Fruit fly (Drosophila melanogaster) whole organism, embryonic: ENCODE measurements around the gene CG1910.

ENCODE experiments used
- BEAF-32 ChIP-seq: fragments of 200-800 bp; sonication (Bioruptor generic); optimal IDR thresholded peaks from 3 replicates; lab custom pipeline; 2017; ENCODE audit warnings: missing biosample characterization, missing genetic modification characterization, mild to moderate bottlenecking, moderate library complexity, missing genetic modification reagents
- CG10321 ChIP-seq: fragments of 200-800 bp; sonication (Bioruptor generic); IDR thresholded peaks from 2 replicates; pipeline ENCODE4 v1.3.6; 2022; ENCODE audit warnings: missing biosample characterization, missing genetic modification characterization
- CG10431 ChIP-seq: fragments of 200-800 bp; sonication (Bioruptor generic); optimal IDR thresholded peaks from 3 replicates; lab custom pipeline; 2018; ENCODE audit warnings: missing biosample characterization, mild to moderate bottlenecking, missing genetic modification characterization
- CG10979 ChIP-seq: fragments of 200-800 bp; sonication (Bioruptor generic); optimal IDR thresholded peaks from 2 replicates; lab custom pipeline; 2018; ENCODE audit warnings: missing biosample characterization, mild to moderate bottlenecking, missing genetic modification characterization, moderate library complexity
- CG15073 ChIP-seq: fragments of 200-800 bp; sonication (Bioruptor generic); optimal IDR thresholded peaks from 2 replicates; lab custom pipeline; 2016; ENCODE audit warnings: missing biosample characterization, missing genetic modification characterization
- CG17328 ChIP-seq: fragments of 200-800 bp; sonication (Bioruptor generic); IDR thresholded peaks from 2 replicates; pipeline ENCODE4 v1.3.6; 2022; ENCODE audit warnings: missing biosample characterization, missing genetic modification characterization
- CG17802 ChIP-seq: fragments of 200-800 bp; sonication (Bioruptor generic); optimal IDR thresholded peaks from 2 replicates; lab custom pipeline; 2018; ENCODE audit warnings: missing biosample characterization, mild to moderate bottlenecking, missing genetic modification characterization, moderate library complexity
- CG1832 ChIP-seq: fragments of 200-800 bp; sonication (Bioruptor generic); optimal IDR thresholded peaks from 2 replicates; lab custom pipeline; 2017; ENCODE audit warnings: missing biosample characterization, mild to moderate bottlenecking, missing genetic modification characterization, inconsistent platforms
- CG18599 ChIP-seq: fragments of 200-800 bp; sonication (Bioruptor generic); optimal IDR thresholded peaks from 3 replicates; lab custom pipeline; 2017; ENCODE audit warnings: missing biosample characterization, missing genetic modification characterization, mild to moderate bottlenecking, moderate library complexity, missing genetic modification reagents
- CG32772 ChIP-seq: fragments of 200-800 bp; sonication (Bioruptor generic); IDR thresholded peaks from 2 replicates; pipeline ENCODE4 v1.3.6; 2022; ENCODE audit warnings: missing biosample characterization, missing genetic modification characterization
- CG34422 ChIP-seq: fragments of 200-800 bp; sonication (Bioruptor generic); IDR thresholded peaks from 3 replicates; pipeline ENCODE4 v1.3.6; 2022; ENCODE audit warnings: missing biosample characterization, missing genetic modification characterization
- CG4404 ChIP-seq: fragments of 200-800 bp; sonication (Bioruptor generic); IDR thresholded peaks from 2 replicates; pipeline ENCODE4 v1.3.6; 2022; ENCODE audit warnings: missing biosample characterization, missing genetic modification characterization
- CG6791 ChIP-seq: fragments of 200-800 bp; sonication (Bioruptor generic); IDR thresholded peaks from 3 replicates; pipeline ENCODE4 v1.3.6; 2022; ENCODE audit warnings: missing biosample characterization, missing genetic modification characterization; ENCODE audit not compliant: partially characterized antibody
- CG7963 ChIP-seq: fragments of 200-800 bp; sonication (Bioruptor generic); IDR thresholded peaks from 3 replicates; pipeline ENCODE4 v1.3.6; 2022; ENCODE audit warnings: missing biosample characterization, missing genetic modification characterization; ENCODE audit not compliant: partially characterized antibody
- CG8388 ChIP-seq: fragments of 200-800 bp; sonication (Bioruptor generic); optimal IDR thresholded peaks from 2 replicates; lab custom pipeline; 2019; ENCODE audit warnings: missing biosample characterization, mild to moderate bottlenecking, missing genetic modification characterization, moderate library complexity
- CG9932 ChIP-seq: fragments of 200-800 bp; sonication (Bioruptor generic); IDR thresholded peaks from 2 replicates; pipeline ENCODE4 v1.3.6; 2022; ENCODE audit warnings: missing biosample characterization, missing genetic modification characterization
- Chrac-16 ChIP-seq: fragments of 200-800 bp; sonication (Bioruptor generic); optimal IDR thresholded peaks from 3 replicates; lab custom pipeline; 2016; ENCODE audit warnings: missing biosample characterization, missing genetic modification characterization
- Dbx ChIP-seq: fragments of 200-800 bp; sonication (Bioruptor generic); IDR thresholded peaks from 3 replicates; pipeline ENCODE4 v1.3.6; 2022; ENCODE audit warnings: missing biosample characterization, missing genetic modification characterization
- Deaf1 ChIP-seq: fragments of 200-800 bp; optimal IDR thresholded peaks from 3 replicates; lab custom pipeline; 2019; ENCODE audit warnings: missing biosample characterization, mild to moderate bottlenecking, missing genetic modification characterization, moderate library complexity
- Dll ChIP-seq: fragments of 200-800 bp; sonication (Bioruptor generic); IDR thresholded peaks from 4 replicates; pipeline ENCODE4 v1.3.6; 2022; ENCODE audit warnings: missing biosample characterization, missing genetic modification characterization; ENCODE audit not compliant: partially characterized antibody
- Elba2 ChIP-seq: fragments of 200-800 bp; sonication (Bioruptor generic); optimal IDR thresholded peaks from 3 replicates; lab custom pipeline; 2016; ENCODE audit warnings: missing biosample characterization, missing genetic modification characterization
- Hey ChIP-seq: fragments of 200-800 bp; sonication (Bioruptor generic); optimal IDR thresholded peaks from 3 replicates; lab custom pipeline; 2018; ENCODE audit warnings: missing biosample characterization, mild to moderate bottlenecking, missing genetic modification characterization
- Kr ChIP-seq: fragments of 200-800 bp; sonication (Bioruptor generic); optimal IDR thresholded peaks from 2 replicates; lab custom pipeline; 2017; ENCODE audit warnings: missing biosample characterization, mild to moderate bottlenecking, missing genetic modification characterization
- MBD-R2 ChIP-seq: fragments of 200-800 bp; sonication (Bioruptor generic); IDR thresholded peaks from 2 replicates; pipeline ENCODE4 v1.3.6; 2022; ENCODE audit warnings: missing biosample characterization, missing genetic modification characterization
- Max ChIP-seq: fragments of 200-800 bp; sonication (Bioruptor generic); optimal IDR thresholded peaks from 2 replicates; lab custom pipeline; 2016; ENCODE audit warnings: missing biosample characterization, mild to moderate bottlenecking, missing genetic modification characterization
- Mes4 ChIP-seq: fragments of 200-800 bp; sonication (Bioruptor generic); optimal IDR thresholded peaks from 2 replicates; lab custom pipeline; 2016; ENCODE audit warnings: missing biosample characterization, missing genetic modification characterization
- Mrtf ChIP-seq: fragments of 200-800 bp; sonication (Bioruptor generic); IDR thresholded peaks from 3 replicates; pipeline ENCODE4 v1.3.6; 2022; ENCODE audit warnings: missing biosample characterization, missing genetic modification characterization
- Rx ChIP-seq: fragments of 200-800 bp; sonication (Bioruptor generic); IDR thresholded peaks from 2 replicates; pipeline ENCODE4 v1.3.6; 2022; ENCODE audit warnings: missing biosample characterization, missing genetic modification characterization
- Scr ChIP-seq: fragments of 200-800 bp; sonication (Bioruptor generic); IDR thresholded peaks from 2 replicates; pipeline ENCODE4 v1.3.6; 2022; ENCODE audit warnings: missing biosample characterization, missing genetic modification characterization; ENCODE audit not compliant: partially characterized antibody
- amos ChIP-seq: fragments of 200-800 bp; sonication (Bioruptor generic); IDR thresholded peaks from 2 replicates; pipeline ENCODE4 v1.3.6; 2022; ENCODE audit warnings: missing biosample characterization, missing genetic modification characterization; ENCODE audit not compliant: partially characterized antibody
- bbx ChIP-seq: fragments of 200-800 bp; sonication (Bioruptor generic); IDR thresholded peaks from 2 replicates; pipeline ENCODE4 v1.3.6; 2022; ENCODE audit warnings: missing biosample characterization, missing genetic modification characterization; ENCODE audit not compliant: partially characterized antibody
- cg ChIP-seq: fragments of 200-800 bp; sonication (Bioruptor generic); optimal IDR thresholded peaks from 3 replicates; lab custom pipeline; 2019; ENCODE audit warnings: missing biosample characterization, mild to moderate bottlenecking, missing genetic modification characterization, moderate library complexity
- crp ChIP-seq, 2 experiments: fragments of 200-800 bp; sonication (Bioruptor generic); optimal IDR thresholded peaks; 2 replicates in 1 of 2; 3 replicates in 1 of 2; lab custom pipeline; 2017; ENCODE audit warnings: missing biosample characterization in 2 of 2, missing genetic modification characterization in 2 of 2, mild to moderate bottlenecking in 1 of 2, moderate library complexity in 1 of 2
- da ChIP-seq: fragments of 200-800 bp; sonication (Bioruptor generic); optimal IDR thresholded peaks from 2 replicates; lab custom pipeline; 2016; ENCODE audit warnings: missing biosample characterization, missing genetic modification characterization
- dan ChIP-seq: fragments of 200-800 bp; sonication (Bioruptor generic); IDR thresholded peaks from 2 replicates; pipeline ENCODE4 v1.3.6; 2022; ENCODE audit warnings: missing biosample characterization, missing genetic modification characterization
- gfzf ChIP-seq: fragments of 200-800 bp; sonication (Bioruptor generic); optimal IDR thresholded peaks from 2 replicates; lab custom pipeline; 2016; ENCODE audit warnings: missing biosample characterization, mild to moderate bottlenecking, missing genetic modification characterization, moderate library complexity
- gt ChIP-seq: fragments of 200-800 bp; sonication (Bioruptor generic); IDR thresholded peaks from 2 replicates; pipeline ENCODE4 v1.3.6; 2022; ENCODE audit warnings: missing biosample characterization, missing genetic modification characterization
- hkb ChIP-seq, 2 experiments: fragments of 200-800 bp in 1 of 2; fragments of >200 bp in 1 of 2; sonication (Bioruptor generic) in 1 of 2; IDR thresholded peaks in 1 of 2; optimal IDR thresholded peaks in 1 of 2; 2 replicates each; pipeline versions ENCODE4 v1.3.6 to Lab custom; 2017 to 2022; ENCODE audit warnings: missing biosample characterization in 1 of 2, missing genetic modification characterization in 1 of 2
- knrl ChIP-seq: fragments of 200-800 bp; sonication (Bioruptor generic); IDR thresholded peaks from 3 replicates; pipeline ENCODE4 v1.3.6; 2022; ENCODE audit warnings: missing biosample characterization, missing genetic modification characterization; ENCODE audit not compliant: partially characterized antibody
- nerfin-1 ChIP-seq: fragments of 200-800 bp; sonication (Bioruptor generic); optimal IDR thresholded peaks from 3 replicates; lab custom pipeline; 2019; ENCODE audit warnings: missing biosample characterization, mild to moderate bottlenecking, missing genetic modification characterization, moderate library complexity
- onecut ChIP-seq: fragments of 200-800 bp; sonication (Bioruptor generic); IDR thresholded peaks from 2 replicates; pipeline ENCODE4 v1.3.6; 2022; ENCODE audit warnings: missing biosample characterization, missing genetic modification characterization
- row ChIP-seq: fragments of 200-800 bp; sonication (Bioruptor generic); IDR thresholded peaks from 3 replicates; pipeline ENCODE4 v1.3.6; 2022; ENCODE audit warnings: missing biosample characterization, missing genetic modification characterization
- sens ChIP-seq: fragments of 200-800 bp; sonication (Bioruptor generic); peaks from one replicate; lab custom pipeline; 2016; ENCODE audit warnings: missing biosample characterization, missing genetic modification characterization
- sim ChIP-seq: fragments of 200-800 bp; sonication (Bioruptor generic); IDR thresholded peaks from 2 replicates; pipeline ENCODE4 v1.3.6; 2022; ENCODE audit warnings: missing biosample characterization, missing genetic modification characterization
- vvl ChIP-seq: fragments of 200-800 bp; sonication (Bioruptor generic); IDR thresholded peaks from 2 replicates; pipeline ENCODE4 v1.3.6; 2022; ENCODE audit warnings: missing biosample characterization, missing genetic modification characterization
- zen ChIP-seq: fragments of 200-800 bp; sonication (Bioruptor generic); optimal IDR thresholded peaks from 3 replicates; lab custom pipeline; 2018; ENCODE audit warnings: missing biosample characterization, mild to moderate bottlenecking, missing genetic modification characterization, moderate library complexity

Gene CG1910

dm6 chr3R:31738060-31738619 lies 9.3 kb upstream of the CG1910 start, which contains the start of gene eEF1alpha2 (continued):
- TF ChIP-seq CG15073 (GFP tag; lab: Kevin White, UChicago) (no peak), CG10979 (tag; lab: Kevin White, UChicago) (no peak), knrl (GFP tag; lab: Robert Waterston, UW) (peak; percentile 43; the same call in 2 of the 3 replicates), Elba2 (GFP tag; lab: Kevin White, UChicago) (peak; percentile 53), BEAF-32 (peak; percentile 47), CG6791 (GFP tag; lab: Robert Waterston, UW) (no peak), bbx (0 out of 2 replicates have a peak, but pooled peaks have one; percentile 8), CG4404 (no peak), CG17802 (tag; lab: Kevin White, UChicago) (peak; percentile 95), sens (GFP tag; lab: Kevin White, UChicago) (peak; percentile 49), gfzf (peak; percentile 3), CG10431 (GFP tag; lab: Kevin White, UChicago) (peak; percentile 94), Scr (GFP tag; lab: Robert Waterston, UW) (peak; percentile 53), Hey (tag; lab: Kevin White, UChicago) (no peak), row (GFP tag; lab: Robert Waterston, UW) (peak; percentile 58; the same call in 2 of the 3 replicates), Max (GFP tag; lab: Kevin White, UChicago) (peak; percentile 2), CG9932 (no peak), Dll (0 out of 4 replicates have a peak, but pooled peaks have one; percentile 42), CG17328 (GFP tag; lab: Robert Waterston, UW) (no peak), dan (GFP tag; lab: Robert Waterston, UW) (no peak)

- TF ChIP-seq CG34422 (GFP tag; lab: Robert Waterston, UW) (0 out of 3 replicates have a peak, but pooled peaks have one; percentile 16), Kr (peak; percentile 6), nerfin-1 (tag; lab: Kevin White, UChicago) (peak; percentile 96), bbx (peak; percentile 29; the same call in 1 of the 2 replicates), sens (GFP tag; lab: Kevin White, UChicago) (peak; percentile 1), CG8388 (GFP tag; lab: Kevin White, UChicago) (no peak), crp (GFP tag; optimal IDR thresholded peaks at IDR 0.05; lab: Kevin White, UChicago) (no peak), CG1832 (GFP tag; lab: Kevin White, UChicago) (peak; percentile 72), CG10321 (GFP tag; lab: Robert Waterston, UW) (peak; percentile 53; the same call in 1 of the 2 replicates), zen (tag; lab: Kevin White, UChicago) (no peak), onecut (peak; percentile 93), MBD-R2 (peak; percentile 16; the same call in 1 of the 2 replicates), Deaf1 (tag; lab: Kevin White, UChicago) (peak; percentile 93), Rx (GFP tag; lab: Robert Waterston, UW) (no peak), amos (GFP tag; lab: Robert Waterston, UW) (no peak), CG7963 (GFP tag; lab: Robert Waterston, UW) (0 out of 3 replicates have a peak, but pooled peaks have one; percentile 38)
Observed at dm6 chr3R:31739067-31739786, 8.2 kb upstream of the CG1910 start.

dm6 chr3R:31741278-31741677 lies 6.2 kb upstream of the CG1910 start:
- TF ChIP-seq Mrtf (GFP tag; lab: Robert Waterston, UW): no peak
- no peak for TF ChIP-seq sim (GFP tag; lab: Robert Waterston, UW)
- peak; percentile 10; the same call in 1 of the 2 replicates for TF ChIP-seq CG32772 (GFP tag; lab: Robert Waterston, UW)
- TF ChIP-seq Dbx (GFP tag; lab: Robert Waterston, UW): no peak
- TF ChIP-seq CG18599: no peak
- TF ChIP-seq da (GFP tag; lab: Kevin White, UChicago): no peak
- TF ChIP-seq gt (GFP tag; lab: Robert Waterston, UW): no peak
- TF ChIP-seq vvl (GFP tag; lab: Robert Waterston, UW): peak; percentile 44; the same call in 1 of the 2 replicates
- no peak for TF ChIP-seq hkb (optimal IDR thresholded peaks at IDR 0.05; lab: Kevin White, UChicago)
- no peak for TF ChIP-seq hkb (GFP tag; IDR thresholded peaks at IDR 0.05; lab: Robert Waterston, UW)
- peak; percentile 21 for TF ChIP-seq Deaf1 (tag; lab: Kevin White, UChicago)
- TF ChIP-seq cg: no peak
- TF ChIP-seq Mes4 (GFP tag; lab: Kevin White, UChicago): no peak
- TF ChIP-seq Chrac-16: no peak
